Worm (Caenorhabditis elegans) whole organism, L1 larva: ENCODE data around the gene col-74.

Experiments used
- ces-1 ChIP-seq: fragments of 150-350 bp; optimal IDR thresholded peaks from 2 replicates; lab custom pipeline; 2014; ENCODE audit warnings: missing biosample characterization, missing genetic modification reagents, missing genetic modification characterization
- lin-14 ChIP-seq: fragments of 200-800 bp; sonication (Bioruptor generic); optimal IDR thresholded peaks from 2 replicates; lab custom pipeline; 2018; ENCODE audit warnings: mild to moderate bottlenecking, missing genetic modification characterization, moderate library complexity, missing compliant biosample characterization
- unc-98 ChIP-seq: fragments of 200-800 bp; sonication (Bioruptor generic); IDR thresholded peaks from 2 replicates; pipeline ENCODE4 v1.3.6; 2022; ENCODE audit warnings: missing genetic modification characterization, missing compliant biosample characterization

DNA sequence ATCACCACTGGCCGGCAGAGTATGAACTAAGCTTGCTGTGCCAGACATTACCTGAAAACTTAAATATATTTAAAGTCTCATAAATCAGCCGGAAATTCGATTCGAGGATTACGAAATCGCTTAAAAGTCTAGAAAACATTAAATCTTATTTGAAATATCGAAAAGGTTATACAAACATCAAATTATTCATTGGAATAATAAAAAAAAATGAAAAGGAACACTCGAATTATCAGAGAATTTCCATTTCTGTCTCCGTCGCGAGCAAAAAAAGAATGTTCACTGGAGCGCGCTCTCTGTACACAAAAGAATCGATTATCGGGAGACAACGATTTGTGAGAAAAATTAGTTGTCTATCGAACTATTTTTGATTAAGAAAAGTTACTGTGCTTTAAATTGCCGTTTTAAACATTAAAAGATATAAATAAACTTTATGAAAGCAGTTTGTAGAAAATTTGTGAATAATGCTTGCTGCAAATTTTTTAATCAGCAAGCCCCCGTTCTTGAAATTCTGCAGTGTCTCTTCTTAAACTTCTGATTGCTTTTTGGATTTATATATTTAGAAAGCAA, 6.1 kb downstream of the col-74 start, which contains the start of gene fzo-1:
- TF ChIP-seq unc-98 (GFP tag; lab: Robert Waterston, UW) (peak; percentile 92), lin-14 (GFP tag; lab: Kevin White, UChicago) (peak; percentile 73), ces-1 (GFP tag; lab: Kevin White, UChicago) (no peak)
